Worm (Caenorhabditis elegans): Measurements from ENCODE around the gene bgnt-1.4.

DNA sequence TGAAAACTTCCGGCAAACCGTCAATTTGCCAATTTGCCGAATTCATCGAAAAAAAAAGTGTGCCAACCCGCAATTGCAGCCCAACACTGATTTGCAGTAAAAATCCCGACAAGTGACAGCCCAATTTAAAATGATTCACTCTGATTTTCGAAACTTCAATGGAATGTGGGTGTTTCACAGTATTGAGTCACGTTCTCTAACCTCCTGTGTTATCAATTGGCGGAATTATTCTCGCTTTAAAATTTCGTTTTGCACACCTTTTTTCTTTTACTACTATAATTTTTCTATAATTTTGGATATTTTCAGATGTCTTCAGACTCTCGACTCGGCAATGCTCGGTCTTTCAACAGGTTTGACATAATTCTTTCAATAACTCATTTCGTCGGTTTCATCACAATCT, 38.5 kb upstream of the bgnt-1.4 start, which contains the start of gene F39G3.5:
- TF ChIP-seq nhr-76 (tag; optimal IDR thresholded peaks at IDR 0.05) (no peak), nhr-77 (tag; optimal IDR thresholded peaks at IDR 0.05) (no peak), nhr-237 (tag; optimal IDR thresholded peaks at IDR 0.05) (no peak), pqm-1 (tag; optimal IDR thresholded peaks at IDR 0.05) (no peak), lim-7 (GFP tag; IDR thresholded peaks at IDR 0.05) (no peak), madf-9 (GFP tag; conservative IDR thresholded peaks at IDR 0.05) (no peak), lin-1 (GFP tag; IDR thresholded peaks at IDR 0.05) (no peak), R02D3.7 (tag; optimal IDR thresholded peaks at IDR 0.05) (no peak), nhr-28 (tag; optimal IDR thresholded peaks at IDR 0.05) (no peak), ama-1 (optimal IDR thresholded peaks at IDR 0.05) (no peak), pha-4 (GFP tag; IDR thresholded peaks at IDR 0.05) (no peak), pha-4 (tag; optimal IDR thresholded peaks at IDR 0.05) (no peak), nhr-6 (tag; optimal IDR thresholded peaks at IDR 0.05) (no peak), nhr-10 (tag; optimal IDR thresholded peaks at IDR 0.05) (no peak), unc-130 (GFP tag; optimal IDR thresholded peaks at IDR 0.05) (no peak)

All from whole organism, L4 larva.